Fruit fly (Drosophila melanogaster) whole organism, embryonic: Measurements from ENCODE around the gene phol.

Experiments
- ATbp ChIP-seq: fragments of 200-800 bp; sonication (Bioruptor generic); optimal IDR thresholded peaks from 2 replicates; lab custom pipeline; 2017; ENCODE audit warnings: missing biosample characterization, mild to moderate bottlenecking, missing genetic modification characterization, missing genetic modification reagents
- Asciz ChIP-seq: fragments of 200-800 bp; sonication (Bioruptor generic); optimal IDR thresholded peaks from 2 replicates; lab custom pipeline; 2017; ENCODE audit warnings: missing biosample characterization, mild to moderate bottlenecking, missing genetic modification characterization, missing genetic modification reagents
- Atf6 ChIP-seq: fragments of 200-800 bp; sonication (Bioruptor generic); IDR thresholded peaks from 2 replicates; pipeline ENCODE4 v1.3.6; 2022; ENCODE audit warnings: missing biosample characterization, missing genetic modification characterization
- Bgb ChIP-seq: fragments of 200-800 bp; sonication (Bioruptor generic); IDR thresholded peaks from 2 replicates; pipeline ENCODE4 v1.3.6; 2022; ENCODE audit warnings: missing biosample characterization, missing genetic modification characterization; ENCODE audit not compliant: partially characterized antibody
- Bteb2 ChIP-seq: fragments of 200-800 bp; sonication (Bioruptor generic); optimal IDR thresholded peaks from 2 replicates; lab custom pipeline; 2016; ENCODE audit warnings: missing biosample characterization, missing genetic modification characterization
- CG10321 ChIP-seq: fragments of 200-800 bp; sonication (Bioruptor generic); IDR thresholded peaks from 2 replicates; pipeline ENCODE4 v1.3.6; 2022; ENCODE audit warnings: missing biosample characterization, missing genetic modification characterization
- CG11247 ChIP-seq: fragments of 200-800 bp; sonication (Bioruptor generic); IDR thresholded peaks from 2 replicates; pipeline ENCODE4 v1.3.6; 2022; ENCODE audit warnings: missing biosample characterization, missing genetic modification characterization
- CG11398 ChIP-seq: fragments of 200-800 bp; sonication (Bioruptor generic); optimal IDR thresholded peaks from 2 replicates; lab custom pipeline; 2016; ENCODE audit warnings: missing biosample characterization, missing genetic modification characterization
- CG11560 ChIP-seq: fragments of 200-800 bp; sonication (Bioruptor generic); IDR thresholded peaks from 3 replicates; pipeline ENCODE4 v1.3.6; 2022; ENCODE audit warnings: missing biosample characterization, missing genetic modification characterization
- CG1233 ChIP-seq: fragments of 200-800 bp; sonication (Bioruptor generic); optimal IDR thresholded peaks from 4 replicates; lab custom pipeline; 2018; ENCODE audit warnings: missing biosample characterization, mild to moderate bottlenecking, missing genetic modification characterization
- CG14965 ChIP-seq: fragments of 200-800 bp; sonication (Bioruptor generic); optimal IDR thresholded peaks from 2 replicates; lab custom pipeline; 2016; ENCODE audit warnings: missing biosample characterization, missing genetic modification characterization, borderline replicate concordance
- CG15073 ChIP-seq: fragments of 200-800 bp; sonication (Bioruptor generic); optimal IDR thresholded peaks from 2 replicates; lab custom pipeline; 2016; ENCODE audit warnings: missing biosample characterization, missing genetic modification characterization
- CG16863 ChIP-seq: fragments of 200-800 bp; sonication (Bioruptor generic); optimal IDR thresholded peaks from 3 replicates; lab custom pipeline; 2016; ENCODE audit warnings: missing biosample characterization, missing genetic modification characterization
- CG17361 ChIP-seq: fragments of 200-800 bp; sonication (Bioruptor generic); IDR thresholded peaks from 3 replicates; pipeline ENCODE4 v1.3.6; 2022; ENCODE audit warnings: missing biosample characterization, missing genetic modification characterization
- CG18262 ChIP-seq: fragments of 200-800 bp; optimal IDR thresholded peaks from 3 replicates; lab custom pipeline; 2019; ENCODE audit warnings: missing biosample characterization, mild to moderate bottlenecking, missing genetic modification characterization, moderate library complexity
- CG18619 ChIP-seq: fragments of 200-800 bp; sonication (Bioruptor generic); optimal IDR thresholded peaks from 3 replicates; lab custom pipeline; 2017; ENCODE audit warnings: missing biosample characterization, mild to moderate bottlenecking, missing genetic modification characterization
- CG32532 ChIP-seq: fragments of 200-800 bp; sonication (Bioruptor generic); IDR thresholded peaks from 2 replicates; pipeline ENCODE4 v1.3.6; 2022; ENCODE audit warnings: missing biosample characterization, missing genetic modification characterization
- CG3995 ChIP-seq: fragments of 200-800 bp; sonication (Bioruptor generic); optimal IDR thresholded peaks from 3 replicates; lab custom pipeline; 2016; ENCODE audit warnings: missing biosample characterization, missing genetic modification characterization
- CG4404 ChIP-seq: fragments of 200-800 bp; sonication (Bioruptor generic); IDR thresholded peaks from 2 replicates; pipeline ENCODE4 v1.3.6; 2022; ENCODE audit warnings: missing biosample characterization, missing genetic modification characterization
- CG5953 ChIP-seq: fragments of 200-800 bp; sonication (Bioruptor generic); IDR thresholded peaks from 2 replicates; pipeline ENCODE4 v1.3.6; 2022; ENCODE audit warnings: missing biosample characterization, missing genetic modification characterization
- CG7372 ChIP-seq: fragments of 200-800 bp; sonication (Bioruptor generic); IDR thresholded peaks from 2 replicates; pipeline ENCODE4 v1.3.6; 2022; ENCODE audit warnings: missing biosample characterization, missing genetic modification characterization
- CG9797 ChIP-seq: fragments of 200-800 bp; sonication (Bioruptor generic); optimal IDR thresholded peaks from 3 replicates; lab custom pipeline; 2018; ENCODE audit warnings: missing biosample characterization, mild to moderate bottlenecking, missing genetic modification characterization
- Dip2 ChIP-seq: fragments of 200-800 bp; sonication (Bioruptor generic); IDR thresholded peaks from 2 replicates; pipeline ENCODE4 v1.3.6; 2022; ENCODE audit warnings: missing biosample characterization, missing genetic modification characterization
- E2f1 ChIP-seq: fragments of 200-800 bp; sonication (Bioruptor generic); IDR thresholded peaks from 2 replicates; pipeline ENCODE4 v1.3.6; 2022; ENCODE audit warnings: missing biosample characterization, missing genetic modification characterization
- Elba2 ChIP-seq: fragments of 200-800 bp; sonication (Bioruptor generic); optimal IDR thresholded peaks from 3 replicates; lab custom pipeline; 2016; ENCODE audit warnings: missing biosample characterization, missing genetic modification characterization
- Fer3 ChIP-seq: fragments of 200-800 bp; sonication (Bioruptor generic); optimal IDR thresholded peaks from 2 replicates; lab custom pipeline; 2018; ENCODE audit warnings: missing biosample characterization, mild to moderate bottlenecking, missing genetic modification characterization, moderate library complexity
- Hr78 ChIP-seq, 2 experiments: fragments of 200-800 bp in 1 of 2; fragments of >200 bp in 1 of 2; sonication (Bioruptor generic) in 1 of 2; optimal IDR thresholded peaks; 2 replicates each; lab custom pipeline; 2017 to 2019; ENCODE audit warnings: missing biosample characterization in 2 of 2, missing genetic modification characterization in 2 of 2, mild to moderate bottlenecking in 1 of 2, moderate library complexity in 1 of 2
- Kr ChIP-seq: fragments of 200-800 bp; sonication (Bioruptor generic); optimal IDR thresholded peaks from 2 replicates; lab custom pipeline; 2017; ENCODE audit warnings: missing biosample characterization, mild to moderate bottlenecking, missing genetic modification characterization
- MBD-R2 ChIP-seq: fragments of 200-800 bp; sonication (Bioruptor generic); IDR thresholded peaks from 2 replicates; pipeline ENCODE4 v1.3.6; 2022; ENCODE audit warnings: missing biosample characterization, missing genetic modification characterization
- NC2β ChIP-seq: fragments of 200-800 bp; sonication (Bioruptor generic); optimal IDR thresholded peaks from 2 replicates; lab custom pipeline; 2016; ENCODE audit warnings: missing biosample characterization, missing genetic modification characterization
- Optix ChIP-seq: fragments of 200-800 bp; sonication (Bioruptor generic); IDR thresholded peaks from 3 replicates; pipeline ENCODE4 v1.3.6; 2022; ENCODE audit warnings: missing biosample characterization, missing genetic modification characterization
- Rx ChIP-seq: fragments of 200-800 bp; sonication (Bioruptor generic); IDR thresholded peaks from 2 replicates; pipeline ENCODE4 v1.3.6; 2022; ENCODE audit warnings: missing biosample characterization, missing genetic modification characterization
- Sox102F ChIP-seq: fragments of 200-800 bp; sonication (Bioruptor generic); optimal IDR thresholded peaks from 2 replicates; lab custom pipeline; 2018; ENCODE audit warnings: missing biosample characterization, mild to moderate bottlenecking, missing genetic modification characterization, moderate library complexity
- Ssrp ChIP-seq: fragments of 200-800 bp; sonication (Bioruptor generic); optimal IDR thresholded peaks from 2 replicates; lab custom pipeline; 2018; ENCODE audit warnings: missing biosample characterization, mild to moderate bottlenecking, missing genetic modification characterization, moderate library complexity
- abd-A ChIP-seq: fragments of 200-800 bp; sonication (Bioruptor generic); optimal IDR thresholded peaks from 3 replicates; lab custom pipeline; 2019; ENCODE audit warnings: missing biosample characterization, mild to moderate bottlenecking, missing genetic modification characterization, moderate library complexity
- az2 ChIP-seq: fragments of 200-800 bp; sonication (Bioruptor generic); optimal IDR thresholded peaks from 3 replicates; lab custom pipeline; 2016; ENCODE audit warnings: missing biosample characterization, missing genetic modification characterization
- caup ChIP-seq: fragments of 200-800 bp; sonication (Bioruptor generic); optimal IDR thresholded peaks from 3 replicates; lab custom pipeline; 2017; ENCODE audit warnings: missing biosample characterization, mild to moderate bottlenecking, missing genetic modification characterization, moderate library complexity; ENCODE audit not compliant: severe bottlenecking
- chm ChIP-seq: fragments of 200-800 bp; sonication (Bioruptor generic); IDR thresholded peaks from 2 replicates; pipeline ENCODE4 v1.3.6; 2022; ENCODE audit warnings: missing biosample characterization, missing genetic modification characterization
- croc ChIP-seq: fragments of 200-800 bp; sonication (Bioruptor generic); conservative IDR thresholded peaks from 3 replicates; pipeline ENCODE4 v1.3.6; 2022; ENCODE audit warnings: missing biosample characterization, missing genetic modification characterization
- ewg ChIP-seq: fragments of 200-800 bp; sonication (Bioruptor generic); optimal IDR thresholded peaks from 3 replicates; lab custom pipeline; 2017; ENCODE audit warnings: mild to moderate bottlenecking, missing biosample characterization, missing genetic modification reagents, missing genetic modification characterization
- fu2 ChIP-seq: fragments of 200-800 bp; sonication (Bioruptor generic); optimal IDR thresholded peaks from 2 replicates; lab custom pipeline; 2016; ENCODE audit warnings: missing biosample characterization, missing genetic modification characterization
- gcm ChIP-seq: fragments of 200-800 bp; sonication (Bioruptor generic); optimal IDR thresholded peaks from 2 replicates; lab custom pipeline; 2019; ENCODE audit warnings: missing biosample characterization, mild to moderate bottlenecking, missing genetic modification characterization, moderate library complexity
- gsb-n ChIP-seq: fragments of 200-800 bp; sonication (Bioruptor generic); optimal IDR thresholded peaks from 3 replicates; lab custom pipeline; 2018; ENCODE audit warnings: missing biosample characterization, mild to moderate bottlenecking, missing genetic modification characterization
- knrl ChIP-seq: fragments of 200-800 bp; sonication (Bioruptor generic); IDR thresholded peaks from 3 replicates; pipeline ENCODE4 v1.3.6; 2022; ENCODE audit warnings: missing biosample characterization, missing genetic modification characterization; ENCODE audit not compliant: partially characterized antibody
- lmd ChIP-seq: fragments of 200-800 bp; sonication (Bioruptor generic); IDR thresholded peaks from 2 replicates; pipeline ENCODE4 v1.3.6; 2022; ENCODE audit warnings: missing biosample characterization, missing genetic modification characterization
- pfk ChIP-seq: fragments of 200-800 bp; sonication (Bioruptor generic); optimal IDR thresholded peaks from 2 replicates; lab custom pipeline; 2018; ENCODE audit warnings: missing biosample characterization, mild to moderate bottlenecking, missing genetic modification characterization, moderate library complexity
- pzg ChIP-seq: fragments of 200-800 bp; sonication (Bioruptor generic); optimal IDR thresholded peaks from 3 replicates; lab custom pipeline; 2018; ENCODE audit warnings: missing biosample characterization, mild to moderate bottlenecking, missing genetic modification characterization, moderate library complexity
- slp2 ChIP-seq: fragments of 200-800 bp; sonication (Bioruptor generic); optimal IDR thresholded peaks from 2 replicates; lab custom pipeline; 2016; ENCODE audit warnings: missing biosample characterization, missing genetic modification characterization
- tx ChIP-seq: fragments of 200-800 bp; sonication (Bioruptor generic); optimal IDR thresholded peaks from 2 replicates; lab custom pipeline; 2016; ENCODE audit warnings: missing biosample characterization, missing genetic modification characterization

Gene phol

dm6 chr3L:9420054-9420818 lies 35.8 kb downstream of the phol start (continued):
- peak; percentile 19 for TF ChIP-seq az2 (GFP tag; lab: Kevin White, UChicago)
- no peak for TF ChIP-seq knrl (GFP tag; lab: Robert Waterston, UW)
- peak; percentile 12 for TF ChIP-seq CG1233 (GFP tag; lab: Kevin White, UChicago)
- TF ChIP-seq pfk: no peak
- no peak for TF ChIP-seq CG15073 (GFP tag; lab: Kevin White, UChicago)
- peak; percentile 23 for TF ChIP-seq CG18619 (GFP tag; lab: Kevin White, UChicago)
- TF ChIP-seq Kr: no peak
- TF ChIP-seq tx (GFP tag; lab: Kevin White, UChicago): peak; percentile 4
- no peak for TF ChIP-seq Bgb (GFP tag; lab: Robert Waterston, UW)
- TF ChIP-seq pzg: no peak
- no peak for TF ChIP-seq CG14965 (GFP tag; lab: Kevin White, UChicago)
- TF ChIP-seq abd-A (tag; lab: Kevin White, UChicago): no peak
- no peak for TF ChIP-seq CG11560 (tag; lab: Robert Waterston, UW)
- peak in 1 of 2 experiments; percentile 32 for TF ChIP-seq Hr78 (GFP tag; optimal IDR thresholded peaks at IDR 0.05; lab: Kevin White, UChicago)
- TF ChIP-seq gsb-n (tag; lab: Kevin White, UChicago): peak; percentile 35
- TF ChIP-seq Sox102F (GFP tag; lab: Kevin White, UChicago): peak; percentile 77
- peak; percentile 34; the same call in 1 of the 2 replicates for TF ChIP-seq Rx (GFP tag; lab: Robert Waterston, UW)
- peak; percentile 34 for TF ChIP-seq Ssrp (tag; lab: Kevin White, UChicago)
- no peak for TF ChIP-seq Elba2 (GFP tag; lab: Kevin White, UChicago)
- no peak for TF ChIP-seq E2f1
- TF ChIP-seq CG17361 (GFP tag; lab: Robert Waterston, UW): 0 out of 3 replicates have a peak, but pooled peaks have one; percentile 26
- 0 out of 2 replicates have a peak, but pooled peaks have one; percentile 19 for TF ChIP-seq CG11247 (GFP tag; lab: Robert Waterston, UW)
- TF ChIP-seq Fer3 (tag; lab: Kevin White, UChicago): peak; percentile 29
- peak; percentile 69 for TF ChIP-seq Atf6 (GFP tag; lab: Robert Waterston, UW)
- TF ChIP-seq chm (GFP tag; lab: Robert Waterston, UW): no peak
- TF ChIP-seq fu2 (GFP tag; lab: Kevin White, UChicago): no peak
- TF ChIP-seq CG4404 (GFP tag; lab: Robert Waterston, UW): no peak
- TF ChIP-seq CG7372 (GFP tag; lab: Robert Waterston, UW): no peak
- peak; percentile 41; the same call in 1 of the 2 replicates for TF ChIP-seq lmd (GFP tag; lab: Robert Waterston, UW)
- TF ChIP-seq Optix (GFP tag; lab: Robert Waterston, UW): no peak
- no peak for TF ChIP-seq gcm (GFP tag; lab: Kevin White, UChicago)
- peak; percentile 2 for TF ChIP-seq CG11398 (GFP tag; lab: Kevin White, UChicago)
- TF ChIP-seq ewg: no peak
- no peak for TF ChIP-seq Dip2 (GFP tag; lab: Robert Waterston, UW)
- peak; percentile 17 for TF ChIP-seq caup (GFP tag; lab: Kevin White, UChicago)
- TF ChIP-seq ATbp (GFP tag; lab: Kevin White, UChicago): peak; percentile 64
- TF ChIP-seq croc (GFP tag; lab: Robert Waterston, UW): peak; percentile 20; the same call in 1 of the 3 replicates
- TF ChIP-seq slp2: peak; percentile 17
- no peak for TF ChIP-seq CG10321 (GFP tag; lab: Robert Waterston, UW)
- no peak for TF ChIP-seq CG3995
- peak; percentile 7 for TF ChIP-seq CG16863
- TF ChIP-seq CG5953: 0 out of 2 replicates have a peak, but pooled peaks have one; percentile 12
- TF ChIP-seq CG9797 (GFP tag; lab: Kevin White, UChicago): no peak
- peak; percentile 14; the same call in 1 of the 2 replicates for TF ChIP-seq CG32532 (GFP tag; lab: Robert Waterston, UW)
- no peak for TF ChIP-seq MBD-R2
- no peak for TF ChIP-seq NC2β (GFP tag; lab: Kevin White, UChicago)
- peak; percentile 56 for TF ChIP-seq CG18262 (tag; lab: Kevin White, UChicago)
- peak; percentile 52 for TF ChIP-seq Asciz
- peak; percentile 16 for TF ChIP-seq Bteb2 (GFP tag; lab: Kevin White, UChicago)
